Fruit fly (Drosophila melanogaster) S2 (cell line): ENCODE data around the gene Sema5c.

Experiments
- CG8478 ChIP-seq: fragments of >200 bp; optimal IDR thresholded peaks from 2 replicates; lab custom pipeline; 2018
- CTCF ChIP-seq, 2 experiments: fragments of >200 bp; optimal IDR thresholded peaks; 2 replicates each; lab custom pipeline; 2018

DNA sequence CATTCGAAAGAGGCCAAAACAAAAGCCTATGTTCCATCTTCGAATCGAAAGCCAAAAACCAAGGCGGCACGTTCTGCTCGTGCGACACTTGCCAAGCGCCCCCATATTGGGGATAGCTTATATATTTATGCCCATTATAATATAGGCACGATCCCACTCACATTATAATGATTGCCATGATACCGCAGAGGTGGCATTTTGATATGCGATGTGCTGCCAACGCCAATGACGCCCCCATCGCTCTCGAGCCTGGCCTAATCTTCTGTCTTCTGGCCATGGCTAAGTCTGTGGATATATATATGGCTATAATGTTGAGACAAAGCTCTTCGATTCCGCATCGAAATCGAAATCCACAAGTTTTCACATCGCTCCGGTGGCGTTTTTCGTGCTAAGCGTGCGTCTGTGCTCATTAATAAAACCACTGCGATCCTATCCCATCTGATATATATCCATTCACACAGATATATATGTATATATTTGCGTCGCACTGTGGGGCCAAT, 11.3 kb upstream of the Sema5c start:
- TF ChIP-seq CG8478 (no peak), CTCF (optimal IDR thresholded peaks at IDR 0.05; lab: Kevin White, UChicago) (no peak)
